Worm (Caenorhabditis elegans) whole organism, young adult: Measurements from ENCODE around the gene F10E7.1.

Experiments used
- B0261.1 ChIP-seq: sonication (generic microtip); optimal IDR thresholded peaks from 2 replicates; lab custom pipeline; 2016; ENCODE audit warnings: mild to moderate bottlenecking, missing genetic modification characterization, moderate library complexity, missing compliant biosample characterization
- C06A6.2 ChIP-seq: fragments of 200-800 bp; sonication (Bioruptor generic); conservative IDR thresholded peaks from 2 replicates; pipeline ENCODE4 v1.3.6; 2022; ENCODE audit warnings: missing genetic modification characterization, missing compliant biosample characterization
- D2030.7 ChIP-seq: fragments of 200-800 bp; sonication (Bioruptor generic); IDR thresholded peaks from 2 replicates; pipeline ENCODE4 v1.3.6; 2022; ENCODE audit warnings: missing genetic modification reagents, missing genetic modification characterization, missing compliant biosample characterization
- F10E7.11 ChIP-seq: sonication (generic microtip); optimal IDR thresholded peaks from 2 replicates; lab custom pipeline; 2017; ENCODE audit warnings: mild to moderate bottlenecking, missing genetic modification characterization, moderate library complexity, missing compliant biosample characterization
- F33H1.4 ChIP-seq: fragments of 200-800 bp; sonication (Bioruptor generic); IDR thresholded peaks from 2 replicates; pipeline ENCODE4 v1.3.6; 2022; ENCODE audit warnings: missing genetic modification reagents, missing genetic modification characterization, missing compliant biosample characterization
- F49E8.2 ChIP-seq: sonication (generic microtip); optimal IDR thresholded peaks from 3 replicates; lab custom pipeline; 2017; ENCODE audit warnings: missing genetic modification characterization, mild to moderate bottlenecking, missing compliant biosample characterization, antibody characterized with exemption, moderate library complexity; ENCODE audit not compliant: insufficient read depth
- F55B11.4 ChIP-seq: sonication (generic microtip); optimal IDR thresholded peaks from 2 replicates; lab custom pipeline; 2016; ENCODE audit warnings: missing compliant biosample characterization, missing genetic modification characterization, borderline replicate concordance; ENCODE audit not compliant: insufficient read depth
- F57C9.4 ChIP-seq: sonication (generic microtip); optimal IDR thresholded peaks from 2 replicates; lab custom pipeline; 2017; ENCODE audit warnings: mild to moderate bottlenecking, missing genetic modification characterization, missing compliant biosample characterization
- K11D2.4 ChIP-seq: fragments of 200-800 bp; sonication (Bioruptor generic); IDR thresholded peaks from 2 replicates; pipeline ENCODE4 v1.3.6; 2022; ENCODE audit warnings: missing genetic modification reagents, missing genetic modification characterization, missing compliant biosample characterization
- K12H6.12 ChIP-seq: fragments of 200-800 bp; sonication (Bioruptor generic); optimal IDR thresholded peaks from 2 replicates; lab custom pipeline; 2018; ENCODE audit warnings: mild to moderate bottlenecking, missing genetic modification characterization, missing compliant biosample characterization
- T26A5.8 ChIP-seq: sonication (generic microtip); optimal IDR thresholded peaks from 2 replicates; lab custom pipeline; 2016; ENCODE audit warnings: missing genetic modification characterization, missing compliant biosample characterization
- Y79H2A.3 ChIP-seq: fragments of 200-800 bp; sonication (Bioruptor generic); conservative IDR thresholded peaks from 2 replicates; pipeline ENCODE4 v1.3.6; 2022; ENCODE audit warnings: missing genetic modification reagents, missing genetic modification characterization, missing compliant biosample characterization
- aptf-3 ChIP-seq: fragments of 200-800 bp; sonication (Bioruptor generic); IDR thresholded peaks from 2 replicates; pipeline ENCODE4 v1.3.6; 2022; ENCODE audit warnings: missing genetic modification characterization, missing compliant biosample characterization
- athp-1 ChIP-seq: sonication (generic microtip); optimal IDR thresholded peaks from 2 replicates; lab custom pipeline; 2017; ENCODE audit warnings: mild to moderate bottlenecking, missing genetic modification characterization, missing compliant biosample characterization
- attf-3 ChIP-seq: fragments of 200-800 bp; sonication (Bioruptor generic); conservative IDR thresholded peaks from 2 replicates; pipeline ENCODE4 v1.3.6; 2022; ENCODE audit warnings: missing genetic modification reagents, missing genetic modification characterization, missing compliant biosample characterization
- cebp-1 ChIP-seq, 2 experiments: fragments of 200-800 bp in 1 of 2; sonication (Bioruptor generic) in 1 of 2; sonication (generic microtip) in 1 of 2; IDR thresholded peaks in 1 of 2; optimal IDR thresholded peaks in 1 of 2; 2 replicates each; pipeline versions ENCODE4 v1.3.6 to Lab custom; 2017 to 2022; ENCODE audit warnings: missing compliant biosample characterization in 2 of 2, missing genetic modification characterization in 2 of 2, mild to moderate bottlenecking in 1 of 2, missing genetic modification reagents in 1 of 2, moderate library complexity in 1 of 2
- ceh-79 ChIP-seq: sonication (generic microtip); optimal IDR thresholded peaks from 2 replicates; lab custom pipeline; 2017; ENCODE audit warnings: mild to moderate bottlenecking, missing genetic modification characterization, missing compliant biosample characterization
- chd-7 ChIP-seq: sonication (generic microtip); optimal IDR thresholded peaks from 2 replicates; lab custom pipeline; 2016; ENCODE audit warnings: mild to moderate bottlenecking, missing genetic modification characterization, moderate library complexity, missing compliant biosample characterization
- dox-1 ChIP-seq: fragments of 200-800 bp; sonication (Bioruptor generic); IDR thresholded peaks from 2 replicates; pipeline ENCODE4 v1.3.6; 2022; ENCODE audit warnings: missing genetic modification reagents, missing genetic modification characterization, missing compliant biosample characterization
- dpff-1 ChIP-seq: sonication (generic microtip); optimal IDR thresholded peaks from 2 replicates; lab custom pipeline; 2017; ENCODE audit warnings: mild to moderate bottlenecking, missing genetic modification characterization, missing compliant biosample characterization
- efl-1 ChIP-seq: fragments of 150-350 bp; optimal IDR thresholded peaks from 2 replicates; lab custom pipeline; 2014; ENCODE audit warnings: missing biosample characterization, missing genetic modification reagents, missing genetic modification characterization
- egl-18 ChIP-seq: fragments of 200-800 bp; sonication (Bioruptor generic); IDR thresholded peaks from 2 replicates; pipeline ENCODE4 v1.3.6; 2022; ENCODE audit warnings: missing genetic modification reagents, missing genetic modification characterization, missing compliant biosample characterization
- egl-44 ChIP-seq: fragments of 200-800 bp; sonication (Bioruptor generic); IDR thresholded peaks from 2 replicates; pipeline ENCODE4 v1.3.6; 2022; ENCODE audit warnings: missing genetic modification reagents, missing genetic modification characterization, missing compliant biosample characterization
- egrh-3 ChIP-seq: fragments of 200-800 bp; sonication (Bioruptor generic); IDR thresholded peaks from 2 replicates; pipeline ENCODE4 v1.3.6; 2022; ENCODE audit warnings: missing genetic modification reagents, missing genetic modification characterization, missing compliant biosample characterization
- ekl-4 ChIP-seq: fragments of 200-800 bp; sonication (Bioruptor generic); IDR thresholded peaks from 2 replicates; pipeline ENCODE4 v1.3.6; 2022; ENCODE audit warnings: missing genetic modification reagents, missing genetic modification characterization, missing compliant biosample characterization
- him-1 ChIP-seq: sonication (generic microtip); optimal IDR thresholded peaks from 2 replicates; lab custom pipeline; 2016; ENCODE audit warnings: missing genotype, missing genetic modification reagents, missing genetic modification characterization, missing compliant biosample characterization
- hlh-12 ChIP-seq: sonication (generic microtip); optimal IDR thresholded peaks from 2 replicates; lab custom pipeline; 2016; ENCODE audit warnings: missing genetic modification characterization, missing compliant biosample characterization
- hmg-1.2 ChIP-seq: fragments of 200-800 bp; sonication (Bioruptor generic); IDR thresholded peaks from 2 replicates; pipeline ENCODE4 v1.3.6; 2022; ENCODE audit warnings: missing genetic modification reagents, missing genetic modification characterization, missing compliant biosample characterization
- hsf-1 ChIP-seq: fragments of 200-800 bp; sonication (Bioruptor generic); IDR thresholded peaks from 2 replicates; pipeline ENCODE4 v1.3.6; 2022; ENCODE audit warnings: missing genetic modification reagents, missing genetic modification characterization, missing compliant biosample characterization
- let-526 ChIP-seq: fragments of 200-800 bp; sonication (Bioruptor generic); IDR thresholded peaks from 2 replicates; pipeline ENCODE4 v1.3.6; 2022; ENCODE audit warnings: missing genetic modification reagents, missing genetic modification characterization, missing compliant biosample characterization
- let-607 ChIP-seq, 2 experiments: fragments of 200-800 bp in 1 of 2; sonication (Bioruptor generic) in 1 of 2; sonication (generic microtip) in 1 of 2; optimal IDR thresholded peaks; 2 replicates each; lab custom pipeline; 2016 to 2018; ENCODE audit warnings: mild to moderate bottlenecking in 2 of 2, missing compliant biosample characterization in 2 of 2, missing genetic modification characterization in 2 of 2, moderate library complexity in 2 of 2, missing genotype in 1 of 2
- lin-26 ChIP-seq: fragments of 200-800 bp; sonication (Bioruptor generic); IDR thresholded peaks from 2 replicates; pipeline ENCODE4 v1.3.6; 2022; ENCODE audit warnings: missing genetic modification reagents, missing genetic modification characterization, missing compliant biosample characterization
- lin-40 ChIP-seq: sonication (generic microtip); optimal IDR thresholded peaks from 2 replicates; lab custom pipeline; 2016; ENCODE audit warnings: missing genetic modification characterization, mild to moderate bottlenecking, missing compliant biosample characterization, missing genotype, missing genetic modification reagents
- lir-1 ChIP-seq: fragments of 200-800 bp; sonication (Bioruptor generic); conservative IDR thresholded peaks from 2 replicates; pipeline ENCODE4 v1.3.6; 2022; ENCODE audit warnings: missing genetic modification reagents, missing genetic modification characterization, missing compliant biosample characterization
- lsy-27 ChIP-seq: sonication (generic microtip); optimal IDR thresholded peaks from 2 replicates; lab custom pipeline; 2017; ENCODE audit warnings: missing genetic modification characterization, mild to moderate bottlenecking, missing compliant biosample characterization, antibody characterized with exemption, missing genotype, borderline replicate concordance; ENCODE audit not compliant: insufficient read depth
- madf-3 ChIP-seq: fragments of 200-800 bp; sonication (Bioruptor generic); IDR thresholded peaks from 2 replicates; pipeline ENCODE4 v1.3.6; 2022; ENCODE audit warnings: missing genetic modification reagents, missing genetic modification characterization, missing compliant biosample characterization
- mes-4 ChIP-seq: sonication (generic microtip); optimal IDR thresholded peaks from 2 replicates; lab custom pipeline; 2016; ENCODE audit warnings: missing genotype, missing genetic modification characterization, missing compliant biosample characterization
- mxl-1 ChIP-seq: sonication (generic microtip); optimal IDR thresholded peaks from 2 replicates; lab custom pipeline; 2016; ENCODE audit warnings: missing genetic modification characterization, missing compliant biosample characterization
- nfyb-1 ChIP-seq: fragments of 200-800 bp; sonication (Bioruptor generic); IDR thresholded peaks from 2 replicates; pipeline ENCODE4 v1.3.6; 2022; ENCODE audit warnings: missing genetic modification reagents, missing genetic modification characterization, missing compliant biosample characterization
- pbrm-1 ChIP-seq: fragments of 200-800 bp; sonication (Bioruptor generic); IDR thresholded peaks from 2 replicates; pipeline ENCODE4 v1.3.6; 2022; ENCODE audit warnings: missing genetic modification reagents, missing genetic modification characterization, missing compliant biosample characterization
- repo-1 ChIP-seq: sonication (generic microtip); optimal IDR thresholded peaks from 2 replicates; lab custom pipeline; 2017; ENCODE audit warnings: mild to moderate bottlenecking, missing genetic modification characterization, missing compliant biosample characterization
- sea-2 ChIP-seq: fragments of 200-800 bp; sonication (Bioruptor generic); IDR thresholded peaks from 2 replicates; pipeline ENCODE4 v1.3.6; 2022; ENCODE audit warnings: missing genetic modification characterization, missing compliant biosample characterization
- snpc-1.1 ChIP-seq: sonication (generic microtip); optimal IDR thresholded peaks from 2 replicates; lab custom pipeline; 2017; ENCODE audit warnings: missing genetic modification characterization, mild to moderate bottlenecking, missing compliant biosample characterization, antibody characterized with exemption, moderate library complexity, missing genotype, missing genetic modification reagents; ENCODE audit not compliant: insufficient read depth
- unc-62 ChIP-seq: fragments of 150-350 bp; optimal IDR thresholded peaks from 2 replicates; lab custom pipeline; 2014; ENCODE audit warnings: missing biosample characterization, missing genetic modification reagents, missing genetic modification characterization
- zim-3 ChIP-seq: sonication (generic microtip); optimal IDR thresholded peaks from 2 replicates; lab custom pipeline; 2017; ENCODE audit warnings: mild to moderate bottlenecking, missing genetic modification characterization, moderate library complexity, missing compliant biosample characterization
- ztf-18 ChIP-seq: sonication (generic microtip); optimal IDR thresholded peaks from 2 replicates; lab custom pipeline; 2016; ENCODE audit warnings: missing genotype, mild to moderate bottlenecking, missing genetic modification characterization, missing compliant biosample characterization
- ztf-3 ChIP-seq: fragments of 200-800 bp; sonication (Bioruptor generic); optimal IDR thresholded peaks from 2 replicates; lab custom pipeline; 2018; ENCODE audit warnings: mild to moderate bottlenecking, missing genetic modification characterization, missing compliant biosample characterization

The F10E7.1 gene

ce11 chrII:7151969-7152631 is 25.5 kb downstream of the F10E7.1 start, which contains the start of gene fust-1 (continued):
- peak; percentile 94 for TF ChIP-seq repo-1 (tag; lab: Kevin White, UChicago)
- peak; percentile 88 for TF ChIP-seq K12H6.12 (tag; lab: Kevin White, UChicago)
- peak; percentile 22 for TF ChIP-seq mes-4 (tag; lab: Kevin White, UChicago)
- TF ChIP-seq lsy-27 (tag; lab: Kevin White, UChicago) = no peak
- peak; percentile 86 for TF ChIP-seq attf-3 (GFP tag; lab: Robert Waterston, UW)
- peak; percentile 80 for TF ChIP-seq chd-7 (tag; lab: Kevin White, UChicago)
- no peak; the same call in 1 of the 2 replicates for TF ChIP-seq egrh-3 (GFP tag; lab: Robert Waterston, UW)
- no peak for TF ChIP-seq T26A5.8 (tag; lab: Kevin White, UChicago)
- peak; percentile 93 for TF ChIP-seq athp-1
- peak; percentile 27 for TF ChIP-seq B0261.1 (tag; lab: Kevin White, UChicago)
- TF ChIP-seq madf-3 = peak; percentile 95
- no peak for TF ChIP-seq hlh-12 (tag; lab: Kevin White, UChicago)
- TF ChIP-seq ceh-79 (tag; lab: Kevin White, UChicago) = no peak
- peak; percentile 64 for TF ChIP-seq efl-1 (GFP tag; lab: Kevin White, UChicago)
- no peak for TF ChIP-seq F10E7.11 (tag; lab: Kevin White, UChicago)
- peak; percentile 97 for TF ChIP-seq K11D2.4 (GFP tag; lab: Robert Waterston, UW)
- no peak for TF ChIP-seq zim-3 (tag; lab: Kevin White, UChicago)
- no peak for TF ChIP-seq unc-62 (GFP tag; lab: Kevin White, UChicago)
- peak; percentile 89 for TF ChIP-seq D2030.7 (GFP tag; lab: Robert Waterston, UW)
- TF ChIP-seq lin-40 (tag; lab: Kevin White, UChicago) = peak; percentile 97
- TF ChIP-seq F55B11.4 (tag; lab: Kevin White, UChicago) = no peak
- peak; percentile 96 for TF ChIP-seq nfyb-1 (GFP tag; lab: Robert Waterston, UW)
- peak; percentile 79 for TF ChIP-seq snpc-1.1 (tag; lab: Kevin White, UChicago)
- TF ChIP-seq ekl-4 = peak; percentile 96
- TF ChIP-seq C06A6.2 (GFP tag; lab: Robert Waterston, UW) = peak; percentile 88
- no peak for TF ChIP-seq F57C9.4
- no peak for TF ChIP-seq aptf-3 (GFP tag; lab: Robert Waterston, UW)
- peak; percentile 98 for TF ChIP-seq dox-1 (GFP tag; lab: Robert Waterston, UW)
- TF ChIP-seq lin-26 = peak; percentile 44; the same call in 1 of the 2 replicates
- peak; percentile 83 for TF ChIP-seq F49E8.2 (tag; lab: Kevin White, UChicago)
- TF ChIP-seq F33H1.4 (GFP tag; lab: Robert Waterston, UW) = peak; percentile 82
- TF ChIP-seq egl-44 (GFP tag; lab: Robert Waterston, UW) = peak; percentile 75; the same call in 1 of the 2 replicates
- TF ChIP-seq dpff-1 (tag; lab: Kevin White, UChicago) = no peak
- peak; percentile 100 for TF ChIP-seq ztf-18 (tag; lab: Kevin White, UChicago)
- no peak for TF ChIP-seq mxl-1 (tag; lab: Kevin White, UChicago)
- TF ChIP-seq egl-18 (GFP tag; lab: Robert Waterston, UW) = peak; percentile 81
- peak; percentile 54 to 78 for TF ChIP-seq let-607 (tag; optimal IDR thresholded peaks at IDR 0.05; lab: Kevin White, UChicago)
- TF ChIP-seq sea-2 = no peak
- TF ChIP-seq cebp-1 (GFP tag; IDR thresholded peaks at IDR 0.05; lab: Robert Waterston, UW) = peak; percentile 29; the same call in 1 of the 2 replicates
- TF ChIP-seq cebp-1 (tag; optimal IDR thresholded peaks at IDR 0.05; lab: Kevin White, UChicago) = peak; percentile 93
- TF ChIP-seq let-526 (GFP tag; lab: Robert Waterston, UW) = peak; percentile 80; the same call in 1 of the 2 replicates
- peak; percentile 88 for TF ChIP-seq hsf-1 (GFP tag; lab: Robert Waterston, UW)
- TF ChIP-seq Y79H2A.3 (GFP tag; lab: Robert Waterston, UW) = no peak
- TF ChIP-seq hmg-1.2 = peak; percentile 97
- peak; percentile 24 for TF ChIP-seq ztf-3 (GFP tag; lab: Kevin White, UChicago)
- TF ChIP-seq him-1 (tag; lab: Kevin White, UChicago) = peak; percentile 75
- TF ChIP-seq lir-1 = peak; percentile 88
- peak; percentile 95 for TF ChIP-seq pbrm-1
